Worm (Caenorhabditis elegans): ENCODE measurements around the gene F28C10.1.

- TF ChIP-seq ztf-29 (GFP tag; IDR thresholded peaks at IDR 0.05) (no peak), T22C8.4 (GFP tag; IDR thresholded peaks at IDR 0.05) (no peak)
These were observed 10.5 kb downstream of the F28C10.1 start for ce11 chrX:553420-553819.
